Worm (Caenorhabditis elegans) whole organism, L3 larva: ENCODE measurements around the gene F16H6.7.

Experiments
- egl-27 ChIP-seq: sonication (generic microtip); optimal IDR thresholded peaks from 4 replicates; lab custom pipeline; 2017; ENCODE audit warnings: missing biosample characterization, missing genetic modification reagents, missing genetic modification characterization
- elt-3 ChIP-seq, 3 experiments: fragments of 150-350 bp in 1 of 3; sonication (generic microtip) in 2 of 3; optimal IDR thresholded peaks; 2 replicates in 2 of 3; 4 replicates in 1 of 3; lab custom pipeline; 2014 to 2017; ENCODE audit warnings: missing biosample characterization in 3 of 3, missing genetic modification characterization in 3 of 3
- fkh-10 ChIP-seq: sonication (generic microtip); optimal IDR thresholded peaks from 2 replicates; lab custom pipeline; 2017; ENCODE audit warnings: missing biosample characterization, missing genetic modification reagents, missing genetic modification characterization
- fkh-2 ChIP-seq: fragments of 150-350 bp; optimal IDR thresholded peaks from 2 replicates; lab custom pipeline; 2014; ENCODE audit warnings: missing biosample characterization, missing genetic modification reagents, missing genetic modification characterization
- nhr-12 ChIP-seq: fragments of 150-350 bp; optimal IDR thresholded peaks from 2 replicates; lab custom pipeline; 2014; ENCODE audit warnings: missing biosample characterization, missing genetic modification characterization
- nhr-77 ChIP-seq: fragments of 150-350 bp; optimal IDR thresholded peaks from 2 replicates; lab custom pipeline; 2014; ENCODE audit warnings: missing biosample characterization, missing genetic modification characterization
- pha-4 ChIP-seq: fragments of 150-350 bp; optimal IDR thresholded peaks from 2 replicates; lab custom pipeline; 2014; ENCODE audit warnings: missing biosample characterization, missing genetic modification reagents, missing genetic modification characterization
- snpc-4 ChIP-seq: fragments of 150-350 bp; optimal IDR thresholded peaks from 2 replicates; lab custom pipeline; 2014; ENCODE audit warnings: missing biosample characterization, missing genetic modification characterization

DNA sequence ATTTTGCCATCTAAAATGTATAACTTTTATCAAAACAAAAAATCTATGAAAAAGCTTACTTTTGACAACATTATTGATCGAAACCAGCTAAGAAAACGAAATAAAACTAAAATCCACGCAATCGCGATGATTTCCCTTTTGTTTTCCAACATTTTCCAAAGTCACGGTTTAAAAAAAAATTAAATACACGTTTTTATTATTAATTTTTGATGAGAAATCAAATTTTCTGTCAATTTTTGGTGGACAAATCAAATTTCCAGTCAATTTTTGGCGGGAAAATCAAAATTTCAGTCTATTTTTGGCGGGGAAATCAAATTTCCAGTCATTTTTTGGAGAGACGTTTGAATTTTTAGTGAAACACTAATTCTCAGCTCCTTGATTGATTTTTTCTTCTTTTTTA lies 44.2 kb downstream of the F16H6.7 start, which contains the start of gene C14A6.5:
- TF ChIP-seq egl-27 (tag; lab: Kevin White, UChicago): no peak
- TF ChIP-seq snpc-4 (tag; lab: Kevin White, UChicago): no peak
- TF ChIP-seq elt-3 (tag; optimal IDR thresholded peaks at IDR 0.05; lab: Kevin White, UChicago): no peak
- TF ChIP-seq fkh-2 (tag; lab: Kevin White, UChicago): no peak
- no peak for TF ChIP-seq pha-4
- no peak for TF ChIP-seq nhr-12
- no peak for TF ChIP-seq fkh-10 (GFP tag; lab: Kevin White, UChicago)
- no peak for TF ChIP-seq nhr-77
